Worm (Caenorhabditis elegans) whole organism, late embryonic: Measurements from ENCODE around the gene cdc-42.

Source experiments
- C38D4.7 ChIP-seq: fragments of 200-800 bp; sonication (Bioruptor generic); optimal IDR thresholded peaks from 2 replicates; lab custom pipeline; 2018; ENCODE audit warnings: mild to moderate bottlenecking, missing genetic modification characterization, moderate library complexity, missing compliant biosample characterization
- F13H6.1 ChIP-seq: sonication (generic microtip); optimal IDR thresholded peaks from 2 replicates; lab custom pipeline; 2016; ENCODE audit warnings: missing genetic modification characterization, missing compliant biosample characterization
- K09A11.1 ChIP-seq: sonication (generic microtip); optimal IDR thresholded peaks from 2 replicates; lab custom pipeline; 2017; ENCODE audit warnings: antibody characterized with exemption, mild to moderate bottlenecking, missing genetic modification characterization, missing compliant biosample characterization; ENCODE audit not compliant: insufficient read depth
- T23F11.4 ChIP-seq: fragments of 200-800 bp; sonication (Bioruptor generic); optimal IDR thresholded peaks from 2 replicates; lab custom pipeline; 2018; ENCODE audit warnings: mild to moderate bottlenecking, missing genetic modification characterization, missing compliant biosample characterization
- Y22D7AL.16 ChIP-seq: sonication (generic microtip); optimal IDR thresholded peaks from 2 replicates; lab custom pipeline; 2016; ENCODE audit warnings: missing genetic modification characterization, missing compliant biosample characterization
- ahr-1 ChIP-seq: sonication (generic microtip); optimal IDR thresholded peaks from 2 replicates; lab custom pipeline; 2016; ENCODE audit warnings: missing genetic modification characterization, missing compliant biosample characterization
- ama-1 ChIP-seq: fragments of 150-350 bp; optimal IDR thresholded peaks from 2 replicates; lab custom pipeline; 2014
- ceh-14 ChIP-seq: sonication (generic microtip); optimal IDR thresholded peaks from 2 replicates; lab custom pipeline; 2016; ENCODE audit warnings: missing genotype, missing genetic modification characterization, missing compliant biosample characterization
- ceh-18 ChIP-seq: sonication (generic microtip); optimal IDR thresholded peaks from 2 replicates; lab custom pipeline; 2016; ENCODE audit warnings: missing genetic modification characterization, missing compliant biosample characterization
- ceh-19 ChIP-seq: fragments of 200-800 bp; sonication (Bioruptor generic); optimal IDR thresholded peaks from 2 replicates; lab custom pipeline; 2018; ENCODE audit warnings: mild to moderate bottlenecking, missing genetic modification characterization, missing compliant biosample characterization
- ceh-2 ChIP-seq: sonication (generic microtip); optimal IDR thresholded peaks from 2 replicates; lab custom pipeline; 2016; ENCODE audit warnings: missing genotype, missing genetic modification characterization, missing compliant biosample characterization
- ceh-22 ChIP-seq: sonication (generic microtip); optimal IDR thresholded peaks from 2 replicates; lab custom pipeline; 2017; ENCODE audit warnings: missing biosample characterization, missing genetic modification characterization
- ceh-30 ChIP-seq: fragments of 150-350 bp; optimal IDR thresholded peaks from 2 replicates; lab custom pipeline; 2014; ENCODE audit warnings: missing biosample characterization, missing genetic modification characterization
- ceh-34 ChIP-seq: sonication (generic microtip); optimal IDR thresholded peaks from 2 replicates; lab custom pipeline; 2016; ENCODE audit warnings: mild to moderate bottlenecking, missing genetic modification characterization, missing compliant biosample characterization
- ceh-45 ChIP-seq: fragments of 200-800 bp; sonication (Bioruptor generic); IDR thresholded peaks from 2 replicates; pipeline ENCODE4 v1.3.6; 2022; ENCODE audit warnings: missing genetic modification reagents, missing genetic modification characterization, missing compliant biosample characterization
- elt-2 ChIP-seq: sonication (generic microtip); optimal IDR thresholded peaks from 2 replicates; lab custom pipeline; 2016; ENCODE audit warnings: missing genetic modification reagents, missing genetic modification characterization, missing compliant biosample characterization
- ets-4 ChIP-seq: sonication (generic microtip); optimal IDR thresholded peaks from 2 replicates; lab custom pipeline; 2016; ENCODE audit warnings: missing genetic modification characterization, missing compliant biosample characterization
- eyg-1 ChIP-seq: sonication (generic microtip); optimal IDR thresholded peaks from 2 replicates; lab custom pipeline; 2016; ENCODE audit warnings: missing genotype, missing genetic modification characterization, missing compliant biosample characterization
- fax-1 ChIP-seq: sonication (generic microtip); optimal IDR thresholded peaks from 2 replicates; lab custom pipeline; 2016; ENCODE audit warnings: missing genotype, missing genetic modification characterization, missing compliant biosample characterization
- fkh-10 ChIP-seq: fragments of 150-350 bp; optimal IDR thresholded peaks from 2 replicates; lab custom pipeline; 2014; ENCODE audit warnings: missing biosample characterization, missing genetic modification reagents, missing genetic modification characterization
- gmeb-2 ChIP-seq: sonication (generic microtip); optimal IDR thresholded peaks from 2 replicates; lab custom pipeline; 2016; ENCODE audit warnings: missing genetic modification characterization, inconsistent platforms, missing compliant biosample characterization
- hlh-30 ChIP-seq: sonication (generic microtip); optimal IDR thresholded peaks from 2 replicates; lab custom pipeline; 2017; ENCODE audit warnings: antibody characterized with exemption, missing genetic modification characterization, missing compliant biosample characterization; ENCODE audit not compliant: insufficient read depth
- hlh-6 ChIP-seq: sonication (generic microtip); optimal IDR thresholded peaks from 2 replicates; lab custom pipeline; 2016; ENCODE audit warnings: missing genotype, missing genetic modification characterization, missing compliant biosample characterization
- hlh-8 ChIP-seq: sonication (generic microtip); optimal IDR thresholded peaks from 2 replicates; lab custom pipeline; 2016; ENCODE audit warnings: missing genotype, missing genetic modification characterization, missing compliant biosample characterization
- lim-6 ChIP-seq: sonication (generic microtip); optimal IDR thresholded peaks from 2 replicates; lab custom pipeline; 2016; ENCODE audit warnings: missing genetic modification characterization, missing compliant biosample characterization
- lin-11 ChIP-seq: fragments of 200-800 bp; sonication (Bioruptor generic); optimal IDR thresholded peaks from 2 replicates; lab custom pipeline; 2018; ENCODE audit warnings: mild to moderate bottlenecking, missing genetic modification characterization, missing compliant biosample characterization
- nfya-1 ChIP-seq: sonication (generic microtip); optimal IDR thresholded peaks from 2 replicates; lab custom pipeline; 2017; ENCODE audit warnings: missing genetic modification characterization, mild to moderate bottlenecking, missing compliant biosample characterization, antibody characterized with exemption, moderate library complexity
- nhr-11 ChIP-seq: fragments of 150-350 bp; optimal IDR thresholded peaks from 2 replicates; lab custom pipeline; 2014; ENCODE audit warnings: missing biosample characterization, missing genetic modification characterization
- nhr-232 ChIP-seq: sonication (generic microtip); optimal IDR thresholded peaks from 2 replicates; lab custom pipeline; 2016; ENCODE audit warnings: missing genetic modification characterization, missing compliant biosample characterization
- npax-4 ChIP-seq: sonication (generic microtip); optimal IDR thresholded peaks from 2 replicates; lab custom pipeline; 2016; ENCODE audit warnings: missing genetic modification characterization, missing compliant biosample characterization
- odd-2 ChIP-seq: sonication (generic microtip); optimal IDR thresholded peaks from 2 replicates; lab custom pipeline; 2017; ENCODE audit warnings: antibody characterized with exemption, mild to moderate bottlenecking, missing genetic modification characterization, missing compliant biosample characterization
- pag-3 ChIP-seq: sonication (generic microtip); optimal IDR thresholded peaks from 2 replicates; lab custom pipeline; 2016; ENCODE audit warnings: missing compliant biosample characterization, missing genetic modification characterization, borderline replicate concordance
- pat-9 ChIP-seq: fragments of 200-800 bp; sonication (Bioruptor generic); optimal IDR thresholded peaks from 2 replicates; lab custom pipeline; 2018; ENCODE audit warnings: mild to moderate bottlenecking, missing genetic modification characterization, moderate library complexity, missing compliant biosample characterization
- pha-2 ChIP-seq: sonication (generic microtip); optimal IDR thresholded peaks from 2 replicates; lab custom pipeline; 2017; ENCODE audit warnings: mild to moderate bottlenecking, missing genetic modification characterization, missing compliant biosample characterization
- pqm-1 ChIP-seq: sonication (generic microtip); optimal IDR thresholded peaks from 2 replicates; lab custom pipeline; 2016; ENCODE audit warnings: missing genetic modification characterization, missing compliant biosample characterization
- pros-1 ChIP-seq: fragments of 150-350 bp; optimal IDR thresholded peaks from 2 replicates; lab custom pipeline; 2014; ENCODE audit warnings: missing biosample characterization, missing genetic modification reagents, missing genetic modification characterization
- ref-2 ChIP-seq: sonication (generic microtip); optimal IDR thresholded peaks from 2 replicates; lab custom pipeline; 2016; ENCODE audit warnings: missing genetic modification characterization, missing compliant biosample characterization
- rnt-1 ChIP-seq: sonication (generic microtip); optimal IDR thresholded peaks from 2 replicates; lab custom pipeline; 2016; ENCODE audit warnings: missing genetic modification characterization, missing compliant biosample characterization
- sdc-2 ChIP-seq: sonication (generic microtip); optimal IDR thresholded peaks from 2 replicates; lab custom pipeline; 2016; ENCODE audit warnings: missing genotype, missing genetic modification characterization, missing compliant biosample characterization
- tbx-2 ChIP-seq: sonication (generic microtip); optimal IDR thresholded peaks from 2 replicates; lab custom pipeline; 2016; ENCODE audit warnings: missing genetic modification characterization, missing compliant biosample characterization
- tbx-7 ChIP-seq: sonication (generic microtip); optimal IDR thresholded peaks from 2 replicates; lab custom pipeline; 2016; ENCODE audit warnings: missing genotype, missing genetic modification characterization, missing compliant biosample characterization
- unc-42 ChIP-seq: sonication (generic microtip); optimal IDR thresholded peaks from 2 replicates; lab custom pipeline; 2016; ENCODE audit warnings: missing genotype, missing genetic modification characterization, missing compliant biosample characterization
- unc-86 ChIP-seq: sonication (generic microtip); optimal IDR thresholded peaks from 2 replicates; lab custom pipeline; 2016; ENCODE audit warnings: missing genetic modification characterization, missing compliant biosample characterization
- zip-5 ChIP-seq: sonication (generic microtip); optimal IDR thresholded peaks from 2 replicates; lab custom pipeline; 2016; ENCODE audit warnings: missing genetic modification characterization, missing compliant biosample characterization
- ztf-16 ChIP-seq: sonication (generic microtip); optimal IDR thresholded peaks from 2 replicates; lab custom pipeline; 2017; ENCODE audit warnings: missing genetic modification characterization, missing compliant biosample characterization

Gene cdc-42

ce11 chrII:7636941-7637340 is 20.7 kb downstream of the cdc-42 start:
- TF ChIP-seq ceh-14 (no peak), pros-1 (no peak), eyg-1 (no peak), ceh-30 (no peak), tbx-2 (tag; lab: Kevin White, UChicago) (no peak), pha-2 (no peak), unc-42 (tag; lab: Kevin White, UChicago) (no peak), T23F11.4 (no peak), zip-5 (tag; lab: Kevin White, UChicago) (no peak), elt-2 (tag; lab: Kevin White, UChicago) (no peak), hlh-30 (tag; lab: Kevin White, UChicago) (no peak), ceh-19 (GFP tag; lab: Kevin White, UChicago) (no peak), C38D4.7 (no peak), nhr-232 (tag; lab: Kevin White, UChicago) (no peak), Y22D7AL.16 (no peak), pag-3 (tag; lab: Kevin White, UChicago) (no peak), ceh-2 (no peak), ceh-45 (no peak), ceh-18 (tag; lab: Kevin White, UChicago) (no peak), F13H6.1 (tag; lab: Kevin White, UChicago) (no peak)

DNA sequence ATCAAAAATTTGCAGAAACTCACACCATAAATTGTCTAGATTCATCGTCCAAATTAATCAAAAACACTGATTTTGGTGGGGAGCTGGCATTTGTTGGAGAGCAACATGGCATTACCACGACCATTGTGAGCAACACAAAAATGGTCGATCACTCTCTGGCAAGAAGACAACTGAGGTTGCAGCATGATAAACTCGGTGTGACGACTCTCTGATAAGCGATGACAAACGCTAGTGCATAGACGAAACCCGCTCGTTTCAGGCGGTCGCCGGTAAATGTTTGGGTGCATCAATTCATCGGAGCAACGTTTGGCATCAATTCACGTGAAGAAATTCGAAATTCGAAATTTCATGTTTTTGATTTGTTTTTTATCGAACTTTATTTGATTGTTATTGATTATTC is 22.8 kb downstream of the cdc-42 start:
- TF ChIP-seq C38D4.7 (no peak), elt-2 (tag; lab: Kevin White, UChicago) (peak; percentile 28), ceh-34 (tag; lab: Kevin White, UChicago) (no peak), ceh-22 (tag; lab: Kevin White, UChicago) (no peak), tbx-7 (tag; lab: Kevin White, UChicago) (no peak), npax-4 (tag; lab: Kevin White, UChicago) (no peak), fkh-10 (GFP tag; lab: Kevin White, UChicago) (no peak)

ce11 chrII:7640161-7640841 is 24.0 kb downstream of the cdc-42 start:
- TF ChIP-seq ceh-18 (tag; lab: Kevin White, UChicago) (peak; percentile 72), pha-2 (no peak), ref-2 (tag; lab: Kevin White, UChicago) (no peak), ceh-34 (tag; lab: Kevin White, UChicago) (no peak), ceh-2 (no peak), unc-86 (tag; lab: Kevin White, UChicago) (no peak), unc-42 (tag; lab: Kevin White, UChicago) (peak; percentile 9), odd-2 (tag; lab: Kevin White, UChicago) (no peak), Y22D7AL.16 (no peak), nhr-11 (tag; lab: Kevin White, UChicago) (no peak), gmeb-2 (tag; lab: Kevin White, UChicago) (no peak), sdc-2 (tag; lab: Kevin White, UChicago) (no peak), ceh-45 (no peak), ama-1 (lab: Kevin White, UChicago) (no peak), rnt-1 (no peak), pat-9 (peak; percentile 1), pag-3 (tag; lab: Kevin White, UChicago) (no peak)

- TF ChIP-seq rnt-1 (peak; percentile 67), hlh-8 (tag; lab: Kevin White, UChicago) (peak; percentile 39), fax-1 (tag; lab: Kevin White, UChicago) (no peak), nfya-1 (tag; lab: Kevin White, UChicago) (peak; percentile 67), ets-4 (tag; lab: Kevin White, UChicago) (no peak), unc-86 (tag; lab: Kevin White, UChicago) (no peak), K09A11.1 (tag; lab: Kevin White, UChicago) (peak; percentile 2), lim-6 (tag; lab: Kevin White, UChicago) (no peak), ztf-16 (tag; lab: Kevin White, UChicago) (no peak), ahr-1 (no peak), hlh-6 (tag; lab: Kevin White, UChicago) (no peak), ama-1 (lab: Kevin White, UChicago) (no peak), ceh-18 (tag; lab: Kevin White, UChicago) (peak; percentile 95), nhr-11 (tag; lab: Kevin White, UChicago) (no peak), hlh-30 (tag; lab: Kevin White, UChicago) (peak; percentile 10), ceh-14 (no peak), pha-2 (no peak), ceh-34 (tag; lab: Kevin White, UChicago) (peak; percentile 74), pros-1 (peak; percentile 38), unc-42 (tag; lab: Kevin White, UChicago) (peak; percentile 79), lin-11 (tag; lab: Kevin White, UChicago) (no peak), pqm-1 (tag; lab: Kevin White, UChicago) (peak; percentile 2)
These were observed 25.9 kb downstream of the cdc-42 start for ce11 chrII:7642016-7642653.
